Worm (Caenorhabditis elegans): ENCODE measurements around the gene hmg-12.

Gene hmg-12

ce11 chrII:11960596-11961217 lies 44.4 kb downstream of the hmg-12 start (continued):
- TF ChIP-seq lin-11 (tag; optimal IDR thresholded peaks at IDR 0.05), result peak; percentile 98
- TF ChIP-seq ceh-9 (tag; optimal IDR thresholded peaks at IDR 0.05), result peak; percentile 99
- TF ChIP-seq mec-3 (tag; optimal IDR thresholded peaks at IDR 0.05; ENCODE audit: borderline replicate concordance), result peak; percentile 91
- TF ChIP-seq ets-4 (tag; optimal IDR thresholded peaks at IDR 0.05), result peak; percentile 93
- TF ChIP-seq pros-1 (tag; optimal IDR thresholded peaks at IDR 0.05), result peak; percentile 86
- TF ChIP-seq ceh-14 (tag; optimal IDR thresholded peaks at IDR 0.05), result peak; percentile 100
- peak; percentile 89 for TF ChIP-seq fkh-10 (GFP tag; optimal IDR thresholded peaks at IDR 0.05)
- peak; percentile 99 for TF ChIP-seq che-1 (tag; optimal IDR thresholded peaks at IDR 0.05)
- peak; percentile 98 for TF ChIP-seq elt-4 (tag; optimal IDR thresholded peaks at IDR 0.05)
- TF ChIP-seq ceh-18 (tag; optimal IDR thresholded peaks at IDR 0.05), result peak; percentile 99
- peak; percentile 99 for TF ChIP-seq eyg-1 (tag; optimal IDR thresholded peaks at IDR 0.05)
- peak; percentile 99 for TF ChIP-seq nhr-232 (tag; optimal IDR thresholded peaks at IDR 0.05)
- TF ChIP-seq pax-1 (tag; optimal IDR thresholded peaks at IDR 0.05), result no peak
- TF ChIP-seq tbx-2 (tag; optimal IDR thresholded peaks at IDR 0.05), result peak; percentile 99
- peak; percentile 99 for TF ChIP-seq ceh-19 (GFP tag; optimal IDR thresholded peaks at IDR 0.05)
- peak; percentile 98 for TF ChIP-seq madf-2 (tag; optimal IDR thresholded peaks at IDR 0.05)
- TF ChIP-seq fax-1 (tag; optimal IDR thresholded peaks at IDR 0.05), result peak; percentile 98
- peak; percentile 99 for TF ChIP-seq rnt-1 (tag; optimal IDR thresholded peaks at IDR 0.05)
- peak; percentile 88 for TF ChIP-seq ceh-30 (tag; optimal IDR thresholded peaks at IDR 0.05)
- peak; percentile 100 for TF ChIP-seq elt-2 (tag; optimal IDR thresholded peaks at IDR 0.05)
- TF ChIP-seq zip-5 (tag; optimal IDR thresholded peaks at IDR 0.05), result peak; percentile 95
- TF ChIP-seq odd-2 (tag; optimal IDR thresholded peaks at IDR 0.05), result peak; percentile 89
- peak; percentile 92 for TF ChIP-seq nfya-1 (tag; optimal IDR thresholded peaks at IDR 0.05)
- peak; percentile 99 for TF ChIP-seq pqm-1 (tag; optimal IDR thresholded peaks at IDR 0.05)
- peak; percentile 100 for TF ChIP-seq ceh-48 (tag; optimal IDR thresholded peaks at IDR 0.05)

ce11 chrII:11962083-11962482 lies 45.8 kb downstream of the hmg-12 start, which contains the start of the genes W03C9.1 and W03C9.2:
TSS of gene W03C9.1 (minus strand) at chrII:11962128.
TSS of gene W03C9.2 (plus strand) at chrII:11962368.
- no peak for TF ChIP-seq ref-2 (tag; optimal IDR thresholded peaks at IDR 0.05)
- no peak for TF ChIP-seq sox-2 (GFP tag; IDR thresholded peaks at IDR 0.05)
- no peak for TF ChIP-seq pax-1 (tag; optimal IDR thresholded peaks at IDR 0.05)
- TF ChIP-seq ceh-30 (tag; optimal IDR thresholded peaks at IDR 0.05), result no peak
- TF ChIP-seq fkh-10 (GFP tag; optimal IDR thresholded peaks at IDR 0.05), result no peak
- no peak for TF ChIP-seq tbx-2 (tag; optimal IDR thresholded peaks at IDR 0.05)
- TF ChIP-seq eyg-1 (tag; optimal IDR thresholded peaks at IDR 0.05), result no peak
- TF ChIP-seq F13H6.1 (tag; optimal IDR thresholded peaks at IDR 0.05), result no peak
- no peak for TF ChIP-seq ceh-22 (tag; optimal IDR thresholded peaks at IDR 0.05)

- TF ChIP-seq F13H6.1 (tag; optimal IDR thresholded peaks at IDR 0.05), result no peak
- TF ChIP-seq nfya-1 (tag; optimal IDR thresholded peaks at IDR 0.05), result peak; percentile 84
Observed at ce11 chrII:11963132-11963630, 46.9 kb downstream of the hmg-12 start.

ce11 chrII:11964847-11965246 lies 48.5 kb downstream of the hmg-12 start:
- TF ChIP-seq nfya-1 (tag; optimal IDR thresholded peaks at IDR 0.05) (no peak), zip-5 (tag; optimal IDR thresholded peaks at IDR 0.05) (no peak), pha-4 (tag; optimal IDR thresholded peaks at IDR 0.05) (no peak), dmd-4 (tag; optimal IDR thresholded peaks at IDR 0.05; ENCODE audit: borderline replicate concordance) (no peak), syd-9 (tag; optimal IDR thresholded peaks at IDR 0.05) (no peak), unc-86 (tag; optimal IDR thresholded peaks at IDR 0.05) (no peak)

- TF ChIP-seq tbx-7 (tag; optimal IDR thresholded peaks at IDR 0.05) (no peak), tbx-2 (tag; optimal IDR thresholded peaks at IDR 0.05) (no peak), nhr-11 (tag; optimal IDR thresholded peaks at IDR 0.05) (no peak), sox-2 (GFP tag; IDR thresholded peaks at IDR 0.05) (no peak), odd-2 (tag; optimal IDR thresholded peaks at IDR 0.05) (no peak), ceh-48 (tag; optimal IDR thresholded peaks at IDR 0.05) (no peak), gmeb-2 (tag; optimal IDR thresholded peaks at IDR 0.05) (no peak), ceh-45 (GFP tag; IDR thresholded peaks at IDR 0.05) (no peak)
Observed at ce11 chrII:11966602-11967001, 50.3 kb downstream of the hmg-12 start, which contains the start of gene rab-7. TSS of gene rab-7 (minus strand) at chrII:11966931.
